Fruit fly (Drosophila melanogaster): ENCODE results near the gene CG7215.

CG7215 gene

dm6 chr3R:18171983-18172967 lies 5.2 kb upstream of the CG7215 start (continued):
- TF ChIP-seq CG1602 (GFP tag; optimal IDR thresholded peaks at IDR 0.05) (peak; percentile 93), ATbp (GFP tag; optimal IDR thresholded peaks at IDR 0.05) (peak; percentile 94), org-1 (GFP tag; optimal IDR thresholded peaks at IDR 0.05) (peak; percentile 94), Nf-YA (GFP tag; IDR thresholded peaks at IDR 0.05) (peak; percentile 70), Abd-B (GFP tag; optimal IDR thresholded peaks at IDR 0.05) (peak; percentile 95), maf-S (GFP tag; optimal IDR thresholded peaks at IDR 0.05) (peak; percentile 90), NfI (GFP tag; optimal IDR thresholded peaks at IDR 0.05) (peak; percentile 92), CG4328 (GFP tag; optimal IDR thresholded peaks at IDR 0.05) (peak; percentile 91), abd-A (tag; optimal IDR thresholded peaks at IDR 0.05) (no peak), CG5180 (GFP tag; optimal IDR thresholded peaks at IDR 0.05) (peak; percentile 84), row (GFP tag; IDR thresholded peaks at IDR 0.05) (peak; percentile 95), tll (GFP tag; optimal IDR thresholded peaks at IDR 0.05) (peak in 1 of 2 experiments; percentile 52), ara (GFP tag; IDR thresholded peaks at IDR 0.05) (peak; percentile 81), CG8281 (tag; optimal IDR thresholded peaks at IDR 0.05) (peak; percentile 82), ato (GFP tag; IDR thresholded peaks at IDR 0.05; ENCODE audit: partially characterized antibody) (no peak), MESR4 (GFP tag; optimal IDR thresholded peaks at IDR 0.05) (peak; percentile 27), CG7357 (GFP tag; IDR thresholded peaks at IDR 0.05) (peak; percentile 81), ems (GFP tag; optimal IDR thresholded peaks at IDR 0.05) (peak; percentile 80), yki (optimal IDR thresholded peaks at IDR 0.05) (no peak), vvl (GFP tag; IDR thresholded peaks at IDR 0.05) (peak; percentile 93), ewg (GFP tag; optimal IDR thresholded peaks at IDR 0.05) (peak; percentile 96), Hr39 (optimal IDR thresholded peaks at IDR 0.05) (no peak), CG8089 (GFP tag; optimal IDR thresholded peaks at IDR 0.05) (peak; percentile 89), jing (GFP tag; optimal IDR thresholded peaks at IDR 0.05) (peak; percentile 89), CkIIα-i1 (GFP tag; IDR thresholded peaks at IDR 0.05) (no peak), NC2α (GFP tag; optimal IDR thresholded peaks at IDR 0.05) (peak; percentile 88), CG16863 (GFP tag; optimal IDR thresholded peaks at IDR 0.05) (peak; percentile 92), NK7.1 (GFP tag; optimal IDR thresholded peaks at IDR 0.05) (peak; percentile 78), CG34376 (GFP tag; optimal IDR thresholded peaks at IDR 0.05) (peak; percentile 86), dan (GFP tag; IDR thresholded peaks at IDR 0.05) (peak; percentile 31; the same call in 1 of the 2 replicates), dm (GFP tag; optimal IDR thresholded peaks at IDR 0.05) (peak; percentile 69), gt (GFP tag; IDR thresholded peaks at IDR 0.05) (peak; percentile 68; the same call in 1 of the 2 replicates), slp2 (GFP tag; optimal IDR thresholded peaks at IDR 0.05) (peak; percentile 90), CG8290 (GFP tag; optimal IDR thresholded peaks at IDR 0.05) (peak; percentile 71), CG8290 (tag; optimal IDR thresholded peaks at IDR 0.05) (peak in 1 of 2 experiments; percentile 67), CG4820 (GFP tag; optimal IDR thresholded peaks at IDR 0.05) (peak; percentile 93), Side (GFP tag; optimal IDR thresholded peaks at IDR 0.05) (peak; percentile 91), pan (optimal IDR thresholded peaks at IDR 0.05) (no peak), pan (GFP tag; optimal IDR thresholded peaks at IDR 0.05 in 1 of 2, IDR thresholded peaks at IDR 0.05 in 1 of 2) (peak in 1 of 2 experiments; percentile 91), oc (tag; optimal IDR thresholded peaks at IDR 0.05) (peak; percentile 96), Mad (GFP tag; optimal IDR thresholded peaks at IDR 0.05) (peak; percentile 89), CG10565 (GFP tag; optimal IDR thresholded peaks at IDR 0.05) (peak; percentile 73), en (GFP tag; optimal IDR thresholded peaks at IDR 0.05) (peak; percentile 82), klu (GFP tag; IDR thresholded peaks at IDR 0.05) (peak; percentile 88; the same call in 1 of the 2 replicates), CG2678 (tag; optimal IDR thresholded peaks at IDR 0.05) (peak; percentile 97), emc (GFP tag; optimal IDR thresholded peaks at IDR 0.05) (peak; percentile 61), D19A (tag; optimal IDR thresholded peaks at IDR 0.05) (peak; percentile 92), pros (GFP tag; optimal IDR thresholded peaks at IDR 0.05) (no peak), Nf-YB (GFP tag; optimal IDR thresholded peaks at IDR 0.05) (peak; percentile 83)
